Worm (Caenorhabditis elegans): ENCODE results near the gene wee-1.3.

The wee-1.3 gene

ce11 chrII:9667382-9667781 lies 48.9 kb downstream of the wee-1.3 start, which contains the start of gene ZK1320.11:
Gene ZK1320.11 (plus strand): TSS chrII:9667624.
- TF ChIP-seq scrt-1 (GFP tag; IDR thresholded peaks at IDR 0.05) (no peak), sea-1 (GFP tag; conservative IDR thresholded peaks at IDR 0.05) (no peak), ama-1 (optimal IDR thresholded peaks at IDR 0.05) (no peak), flt-1 (GFP tag; IDR thresholded peaks at IDR 0.05) (no peak), tbx-37 (GFP tag; conservative IDR thresholded peaks at IDR 0.05) (no peak), pes-1 (GFP tag; IDR thresholded peaks at IDR 0.05) (no peak), tra-4 (tag; optimal IDR thresholded peaks at IDR 0.05) (no peak), F13C5.2 (tag; optimal IDR thresholded peaks at IDR 0.05) (no peak), B0310.2 (tag; optimal IDR thresholded peaks at IDR 0.05) (no peak), hmbx-1 (tag; optimal IDR thresholded peaks at IDR 0.05) (no peak), ceh-13 (GFP tag; optimal IDR thresholded peaks at IDR 0.05) (no peak), ceh-36 (tag; optimal IDR thresholded peaks at IDR 0.05) (no peak), aly-1 (tag; optimal IDR thresholded peaks at IDR 0.05) (no peak), ets-7 (tag; optimal IDR thresholded peaks at IDR 0.05) (no peak)

- TF ChIP-seq hnd-1 (tag; optimal IDR thresholded peaks at IDR 0.05) = no peak
- no peak for TF ChIP-seq hmbx-1 (tag; optimal IDR thresholded peaks at IDR 0.05)
- no peak for TF ChIP-seq flt-1 (GFP tag; IDR thresholded peaks at IDR 0.05)
- TF ChIP-seq B0310.2 (tag; optimal IDR thresholded peaks at IDR 0.05) = no peak
- TF ChIP-seq aly-1 (tag; optimal IDR thresholded peaks at IDR 0.05) = no peak
- no peak for TF ChIP-seq pes-1 (GFP tag; IDR thresholded peaks at IDR 0.05)
- TF ChIP-seq sea-1 (GFP tag; conservative IDR thresholded peaks at IDR 0.05) = no peak
- TF ChIP-seq hmg-4 (GFP tag; optimal IDR thresholded peaks at IDR 0.05) = no peak
- TF ChIP-seq ceh-13 (GFP tag; optimal IDR thresholded peaks at IDR 0.05) = no peak
- no peak for TF ChIP-seq ets-7 (tag; optimal IDR thresholded peaks at IDR 0.05)
- TF ChIP-seq ceh-36 (tag; optimal IDR thresholded peaks at IDR 0.05) = no peak
- TF ChIP-seq tbx-37 (GFP tag; conservative IDR thresholded peaks at IDR 0.05) = no peak
- TF ChIP-seq scrt-1 (GFP tag; IDR thresholded peaks at IDR 0.05) = no peak
Measured at ce11 chrII:9665577-9665976, 50.7 kb downstream of the wee-1.3 start, which contains the start of gene ZK1320.5. Gene ZK1320.5 (minus strand): TSS chrII:9665677.
